Worm (Caenorhabditis elegans) whole organism, L1 larva: ENCODE results near the gene pho-1.

Experiments used
- C16A3.4 ChIP-seq: fragments of 150-350 bp; optimal IDR thresholded peaks from 2 replicates; lab custom pipeline; 2014; ENCODE audit warnings: missing biosample characterization, missing genetic modification characterization
- C34B4.2 ChIP-seq: sonication (generic microtip); optimal IDR thresholded peaks from 2 replicates; lab custom pipeline; 2017; ENCODE audit warnings: mild to moderate bottlenecking, missing genetic modification characterization, missing compliant biosample characterization
- aha-1 ChIP-seq: fragments of 150-350 bp; optimal IDR thresholded peaks from 2 replicates; lab custom pipeline; 2014; ENCODE audit warnings: missing biosample characterization, missing genetic modification characterization
- alr-1 ChIP-seq: fragments of 200-800 bp; sonication (Bioruptor generic); optimal IDR thresholded peaks from 2 replicates; lab custom pipeline; 2018; ENCODE audit warnings: borderline replicate concordance, mild to moderate bottlenecking, missing genetic modification characterization, missing compliant biosample characterization
- aly-2 ChIP-seq: fragments of 150-350 bp; optimal IDR thresholded peaks from 2 replicates; lab custom pipeline; 2014; ENCODE audit warnings: missing biosample characterization, missing genetic modification characterization
- ama-1 ChIP-seq: fragments of 150-350 bp; optimal IDR thresholded peaks from 2 replicates; lab custom pipeline; 2014
- blmp-1 ChIP-seq: fragments of 150-350 bp; optimal IDR thresholded peaks from 2 replicates; lab custom pipeline; 2014; ENCODE audit warnings: missing biosample characterization, missing genetic modification characterization
- ceh-63 ChIP-seq: fragments of 200-800 bp; sonication (Bioruptor generic); optimal IDR thresholded peaks from 2 replicates; lab custom pipeline; 2018; ENCODE audit warnings: mild to moderate bottlenecking, missing genetic modification characterization, missing compliant biosample characterization
- ceh-8 ChIP-seq: fragments of 200-800 bp; sonication (Bioruptor generic); optimal IDR thresholded peaks from 2 replicates; lab custom pipeline; 2018; ENCODE audit warnings: mild to moderate bottlenecking, missing genetic modification characterization, moderate library complexity, missing compliant biosample characterization
- ces-1 ChIP-seq: fragments of 150-350 bp; optimal IDR thresholded peaks from 2 replicates; lab custom pipeline; 2014; ENCODE audit warnings: missing biosample characterization, missing genetic modification reagents, missing genetic modification characterization
- dpl-1 ChIP-seq, 3 experiments: fragments of 150-350 bp in 2 of 3; sonication (generic microtip) in 1 of 3; optimal IDR thresholded peaks; 2 replicates each; lab custom pipeline; 2014 to 2017; ENCODE audit warnings: missing biosample characterization in 3 of 3, missing genetic modification characterization in 3 of 3, missing genetic modification reagents in 3 of 3
- dsc-1 ChIP-seq: sonication (generic microtip); optimal IDR thresholded peaks from 2 replicates; lab custom pipeline; 2016; ENCODE audit warnings: mild to moderate bottlenecking, missing genetic modification characterization, missing compliant biosample characterization
- efl-3 ChIP-seq: fragments of 200-800 bp; sonication (Bioruptor generic); optimal IDR thresholded peaks from 2 replicates; lab custom pipeline; 2018; ENCODE audit warnings: mild to moderate bottlenecking, missing genetic modification characterization, missing compliant biosample characterization
- egl-13 ChIP-seq: sonication (generic microtip); optimal IDR thresholded peaks from 2 replicates; lab custom pipeline; 2016; ENCODE audit warnings: missing genotype, missing genetic modification reagents, missing genetic modification characterization, missing compliant biosample characterization
- egl-27 ChIP-seq, 2 experiments: fragments of 150-350 bp in 1 of 2; sonication (generic microtip); optimal IDR thresholded peaks; 3 replicates each; lab custom pipeline; 2017 to 2018; ENCODE audit warnings: missing biosample characterization in 2 of 2, missing genetic modification characterization in 2 of 2, missing genetic modification reagents in 2 of 2
- elt-2 ChIP-seq: sonication (generic microtip); optimal IDR thresholded peaks from 2 replicates; lab custom pipeline; 2016; ENCODE audit warnings: missing genetic modification characterization, mild to moderate bottlenecking, inconsistent platforms, missing compliant biosample characterization, missing genetic modification reagents
- elt-3 ChIP-seq, 6 experiments: fragments of 150-350 bp in 1 of 6; sonication (generic microtip); optimal IDR thresholded peaks; 2 replicates each; lab custom pipeline; 2017 to 2018; ENCODE audit warnings: missing biosample characterization in 6 of 6, missing genetic modification characterization in 6 of 6, inconsistent platforms in 1 of 6
- ets-5 ChIP-seq: fragments of 200-800 bp; sonication (Bioruptor generic); IDR thresholded peaks from 2 replicates; pipeline ENCODE4 v1.3.6; 2022; ENCODE audit warnings: missing genetic modification characterization, missing compliant biosample characterization
- fkh-4 ChIP-seq: sonication (generic microtip); optimal IDR thresholded peaks from 2 replicates; lab custom pipeline; 2016; ENCODE audit warnings: missing compliant biosample characterization, missing genetic modification characterization, borderline replicate concordance
- fkh-8 ChIP-seq: sonication (generic microtip); optimal IDR thresholded peaks from 2 replicates; lab custom pipeline; 2016; ENCODE audit warnings: mild to moderate bottlenecking, missing genetic modification characterization, missing compliant biosample characterization
- hlh-17 ChIP-seq: fragments of 200-800 bp; sonication (Bioruptor generic); optimal IDR thresholded peaks from 2 replicates; lab custom pipeline; 2018; ENCODE audit warnings: missing genetic modification characterization, mild to moderate bottlenecking, missing compliant biosample characterization, moderate library complexity, borderline replicate concordance
- hlh-4 ChIP-seq: sonication (generic microtip); optimal IDR thresholded peaks from 2 replicates; lab custom pipeline; 2016; ENCODE audit warnings: mild to moderate bottlenecking, missing genetic modification characterization, missing compliant biosample characterization
- isw-1 ChIP-seq: fragments of 200-800 bp; sonication (Bioruptor generic); IDR thresholded peaks from 2 replicates; pipeline ENCODE4 v1.3.6; 2022; ENCODE audit warnings: missing genetic modification characterization, missing compliant biosample characterization
- lin-14 ChIP-seq: fragments of 200-800 bp; sonication (Bioruptor generic); optimal IDR thresholded peaks from 2 replicates; lab custom pipeline; 2018; ENCODE audit warnings: mild to moderate bottlenecking, missing genetic modification characterization, moderate library complexity, missing compliant biosample characterization
- lin-15B ChIP-seq: fragments of 150-350 bp; sonication (generic microtip); optimal IDR thresholded peaks from 3 replicates; lab custom pipeline; 2014; ENCODE audit warnings: missing biosample characterization, missing genetic modification characterization
- lin-35 ChIP-seq, 2 experiments: fragments of 150-350 bp; optimal IDR thresholded peaks; 2 replicates each; lab custom pipeline; 2014; ENCODE audit warnings: missing biosample characterization in 2 of 2, missing genetic modification characterization in 2 of 2, missing genetic modification reagents in 2 of 2
- mdl-1 ChIP-seq, 2 experiments: fragments of 150-350 bp; optimal IDR thresholded peaks; 2 replicates each; lab custom pipeline; 2014 to 2017; ENCODE audit warnings: missing biosample characterization in 2 of 2, missing genetic modification characterization in 2 of 2, inconsistent platforms in 1 of 2
- nhr-20 ChIP-seq: sonication (generic microtip); optimal IDR thresholded peaks from 2 replicates; lab custom pipeline; 2016; ENCODE audit warnings: mild to moderate bottlenecking, missing genetic modification characterization, missing compliant biosample characterization
- nhr-28 ChIP-seq: fragments of 150-350 bp; optimal IDR thresholded peaks from 2 replicates; lab custom pipeline; 2014; ENCODE audit warnings: missing biosample characterization, missing genetic modification characterization
- nhr-47 ChIP-seq: sonication (generic microtip); optimal IDR thresholded peaks from 2 replicates; lab custom pipeline; 2016; ENCODE audit warnings: mild to moderate bottlenecking, missing genetic modification characterization, moderate library complexity, missing compliant biosample characterization
- nhr-71 ChIP-seq: sonication (generic microtip); optimal IDR thresholded peaks from 2 replicates; lab custom pipeline; 2016; ENCODE audit warnings: mild to moderate bottlenecking, missing genetic modification characterization, moderate library complexity, missing compliant biosample characterization
- nhr-84 ChIP-seq: sonication (generic microtip); optimal IDR thresholded peaks from 2 replicates; lab custom pipeline; 2017; ENCODE audit warnings: missing biosample characterization, missing genetic modification characterization
- nhr-85 ChIP-seq: sonication (generic microtip); peaks from one replicate; lab custom pipeline; 2016; ENCODE audit warnings: missing genetic modification characterization, inconsistent platforms, missing compliant biosample characterization
- nhr-90 ChIP-seq: sonication (generic microtip); optimal IDR thresholded peaks from 2 replicates; lab custom pipeline; 2016; ENCODE audit warnings: mild to moderate bottlenecking, missing genetic modification characterization, missing compliant biosample characterization; ENCODE audit not compliant: poor library complexity
- rnt-1 ChIP-seq: sonication (generic microtip); optimal IDR thresholded peaks from 2 replicates; lab custom pipeline; 2016; ENCODE audit warnings: mild to moderate bottlenecking, missing genetic modification characterization, moderate library complexity, missing compliant biosample characterization
- snpc-4 ChIP-seq: fragments of 150-350 bp; optimal IDR thresholded peaks from 2 replicates; lab custom pipeline; 2014; ENCODE audit warnings: missing biosample characterization, missing genetic modification characterization
- snu-23 ChIP-seq: sonication (generic microtip); optimal IDR thresholded peaks from 2 replicates; lab custom pipeline; 2016; ENCODE audit warnings: missing genetic modification characterization, missing compliant biosample characterization
- sptf-1 ChIP-seq: fragments of 150-350 bp; optimal IDR thresholded peaks from 2 replicates; lab custom pipeline; 2014; ENCODE audit warnings: missing biosample characterization, missing genetic modification characterization
- swsn-7 ChIP-seq: sonication (generic microtip); optimal IDR thresholded peaks from 2 replicates; lab custom pipeline; 2016; ENCODE audit warnings: missing genetic modification characterization, missing compliant biosample characterization
- tlp-1 ChIP-seq: fragments of 150-350 bp; optimal IDR thresholded peaks from 2 replicates; lab custom pipeline; 2014; ENCODE audit warnings: missing biosample characterization, missing genetic modification characterization
- unc-30 ChIP-seq: sonication (generic microtip); optimal IDR thresholded peaks from 2 replicates; lab custom pipeline; 2017; ENCODE audit warnings: missing biosample characterization, missing genetic modification characterization
- unc-62 ChIP-seq: fragments of 150-350 bp; optimal IDR thresholded peaks from 2 replicates; lab custom pipeline; 2014; ENCODE audit warnings: missing biosample characterization, missing genetic modification reagents, missing genetic modification characterization
- unc-86 ChIP-seq: sonication (generic microtip); optimal IDR thresholded peaks from 2 replicates; lab custom pipeline; 2016; ENCODE audit warnings: missing genetic modification characterization, missing compliant biosample characterization
- unc-98 ChIP-seq: fragments of 200-800 bp; sonication (Bioruptor generic); IDR thresholded peaks from 2 replicates; pipeline ENCODE4 v1.3.6; 2022; ENCODE audit warnings: missing genetic modification characterization, missing compliant biosample characterization
- xbp-1 ChIP-seq: sonication (generic microtip); optimal IDR thresholded peaks from 2 replicates; lab custom pipeline; 2016; ENCODE audit warnings: missing genetic modification characterization, missing compliant biosample characterization
- zag-1 ChIP-seq: fragments of 150-350 bp; optimal IDR thresholded peaks from 2 replicates; lab custom pipeline; 2014; ENCODE audit warnings: missing biosample characterization, missing genetic modification characterization
- zip-4 ChIP-seq: fragments of 200-800 bp; sonication (Bioruptor generic); optimal IDR thresholded peaks from 2 replicates; lab custom pipeline; 2018; ENCODE audit warnings: mild to moderate bottlenecking, missing genetic modification characterization, moderate library complexity, missing compliant biosample characterization
- ztf-11 ChIP-seq, 2 experiments: sonication (generic microtip); optimal IDR thresholded peaks; 2 replicates each; lab custom pipeline; 2016 to 2017; ENCODE audit warnings: missing genetic modification characterization in 2 of 2, missing biosample characterization in 1 of 2, missing compliant biosample characterization in 1 of 2
- ztf-4 ChIP-seq: fragments of 150-350 bp; optimal IDR thresholded peaks from 2 replicates; lab custom pipeline; 2014; ENCODE audit warnings: missing biosample characterization, missing genetic modification characterization

The pho-1 gene

ce11 chrII:5184661-5185545 is 50.7 kb downstream of the pho-1 start:
- TF ChIP-seq nhr-71 (peak; percentile 43), elt-2 (peak; percentile 98), hlh-4 (tag; lab: Kevin White, UChicago) (no peak)

ce11 chrII:5183207-5183606 is 52.4 kb downstream of the pho-1 start:
- no peak for TF ChIP-seq hlh-17 (GFP tag; lab: Kevin White, UChicago)
- no peak for TF ChIP-seq ztf-11 (tag; optimal IDR thresholded peaks at IDR 0.05; lab: Kevin White, UChicago)
- TF ChIP-seq efl-3 (GFP tag; lab: Kevin White, UChicago), result no peak
- no peak for TF ChIP-seq ceh-63 (GFP tag; lab: Kevin White, UChicago)
- no peak for TF ChIP-seq egl-13 (tag; lab: Kevin White, UChicago)
- peak; percentile 52 for TF ChIP-seq nhr-85 (tag; lab: Kevin White, UChicago)
- TF ChIP-seq lin-35 (GFP tag; optimal IDR thresholded peaks at IDR 0.05; lab: Kevin White, UChicago), result no peak
- TF ChIP-seq aha-1 (tag; lab: Kevin White, UChicago), result no peak
- TF ChIP-seq isw-1 (GFP tag; lab: Robert Waterston, UW), result no peak
- peak; percentile 18 for TF ChIP-seq lin-14
- peak; percentile 44 for TF ChIP-seq nhr-71
- TF ChIP-seq unc-98 (GFP tag; lab: Robert Waterston, UW), result no peak
- TF ChIP-seq ets-5 (GFP tag; lab: Robert Waterston, UW), result no peak
- no peak for TF ChIP-seq xbp-1 (tag; lab: Kevin White, UChicago)
- peak; percentile 22 for TF ChIP-seq nhr-47 (tag; lab: Kevin White, UChicago)
- TF ChIP-seq mdl-1 (tag; optimal IDR thresholded peaks at IDR 0.05; lab: Kevin White, UChicago), result no peak
- TF ChIP-seq C34B4.2 (tag; lab: Kevin White, UChicago), result no peak
- no peak for TF ChIP-seq snpc-4
- no peak for TF ChIP-seq dpl-1 (GFP tag; optimal IDR thresholded peaks at IDR 0.05; lab: Kevin White, UChicago)
- TF ChIP-seq nhr-84, result no peak
- TF ChIP-seq zip-4 (GFP tag; lab: Kevin White, UChicago), result no peak
- TF ChIP-seq ztf-4 (tag; lab: Kevin White, UChicago), result peak; percentile 16
- TF ChIP-seq sptf-1 (tag; lab: Kevin White, UChicago), result no peak
- no peak for TF ChIP-seq egl-27 (tag; optimal IDR thresholded peaks at IDR 0.05; lab: Kevin White, UChicago)
- no peak for TF ChIP-seq unc-62 (GFP tag; lab: Kevin White, UChicago)
- TF ChIP-seq lin-15B (tag; lab: Kevin White, UChicago), result no peak
- no peak for TF ChIP-seq ama-1 (lab: Kevin White, UChicago)
- TF ChIP-seq aly-2 (tag; lab: Kevin White, UChicago), result no peak
- TF ChIP-seq snu-23 (GFP tag; lab: Kevin White, UChicago), result no peak
- no peak for TF ChIP-seq alr-1
- TF ChIP-seq fkh-4 (tag; lab: Kevin White, UChicago), result no peak
- TF ChIP-seq ceh-8 (GFP tag; lab: Kevin White, UChicago), result no peak
- TF ChIP-seq blmp-1 (tag; lab: Kevin White, UChicago), result peak; percentile 19
- TF ChIP-seq C16A3.4 (tag; lab: Kevin White, UChicago), result no peak
- TF ChIP-seq elt-3 (tag; optimal IDR thresholded peaks at IDR 0.05; lab: Kevin White, UChicago), result no peak
- TF ChIP-seq zag-1, result no peak
- no peak for TF ChIP-seq ces-1 (GFP tag; lab: Kevin White, UChicago)
- no peak for TF ChIP-seq tlp-1
- TF ChIP-seq unc-30 (tag; lab: Kevin White, UChicago), result no peak
- no peak for TF ChIP-seq nhr-90 (tag; lab: Kevin White, UChicago)
- TF ChIP-seq elt-2, result no peak
- no peak for TF ChIP-seq rnt-1 (tag; lab: Kevin White, UChicago)
- peak; percentile 9 for TF ChIP-seq nhr-20 (tag; lab: Kevin White, UChicago)
- no peak for TF ChIP-seq unc-86 (tag; lab: Kevin White, UChicago)
- no peak for TF ChIP-seq fkh-8 (tag; lab: Kevin White, UChicago)
- TF ChIP-seq nhr-28 (tag; lab: Kevin White, UChicago), result no peak
- TF ChIP-seq swsn-7, result peak; percentile 3
- TF ChIP-seq dsc-1 (tag; lab: Kevin White, UChicago), result peak; percentile 63
- no peak for TF ChIP-seq hlh-4 (tag; lab: Kevin White, UChicago)
